Fruit fly (Drosophila melanogaster) whole organism: Measurements from ENCODE around the gene ecd.

Source experiments
- EcR ChIP-seq, 2 experiments: fragments of >200 bp; optimal IDR thresholded peaks; 2 replicates each; lab custom pipeline; 2017; ENCODE audit warnings: missing biosample characterization in 2 of 2, missing genetic modification characterization in 2 of 2, missing genetic modification reagents in 2 of 2
- psq ChIP-seq: fragments of >200 bp; optimal IDR thresholded peaks from 2 replicates; lab custom pipeline; 2017
- usp ChIP-seq: fragments of >200 bp; optimal IDR thresholded peaks from 2 replicates; lab custom pipeline; 2017; ENCODE audit warnings: missing biosample characterization, missing genetic modification characterization, mixed read lengths

dm6 chr3L:2237543-2238233, 28.0 kb downstream of the ecd start, which contains the start of gene ACXD:
- TF ChIP-seq usp (GFP tag; lab: Kevin White, UChicago), result no peak
- TF ChIP-seq psq, result no peak
- no peak for TF ChIP-seq EcR (GFP tag; optimal IDR thresholded peaks at IDR 0.05; lab: Kevin White, UChicago)
